Worm (Caenorhabditis elegans): ENCODE data around the gene nhr-171.
A peak's percentile ranks its signal among the peaks of the same experiment; 100 is the strongest.

The nhr-171 gene

ce11 chrV:7532947-7533346 lies 21.4 kb downstream of the nhr-171 start, which contains the start of gene C54F6.3:
Gene C54F6.3 (plus strand): TSS chrV:7533247.
- no peak for TF ChIP-seq pha-4 (tag; optimal IDR thresholded peaks at IDR 0.05)
- TF ChIP-seq sem-2 (GFP tag; optimal IDR thresholded peaks at IDR 0.05): no peak
- TF ChIP-seq ceh-83 (GFP tag; optimal IDR thresholded peaks at IDR 0.05): no peak
- TF ChIP-seq hlh-1 (tag; optimal IDR thresholded peaks at IDR 0.05): no peak
- no peak for TF ChIP-seq unc-62 (GFP tag; optimal IDR thresholded peaks at IDR 0.05)
- no peak for TF ChIP-seq ztf-11 (tag; optimal IDR thresholded peaks at IDR 0.05)
- TF ChIP-seq elt-1 (tag; optimal IDR thresholded peaks at IDR 0.05; ENCODE audit: borderline replicate concordance, insufficient read depth): no peak
- no peak for TF ChIP-seq M03D4.4 (tag; optimal IDR thresholded peaks at IDR 0.05)
- TF ChIP-seq flh-1 (GFP tag; optimal IDR thresholded peaks at IDR 0.05): no peak
- no peak for TF ChIP-seq blmp-1 (tag; optimal IDR thresholded peaks at IDR 0.05)

ce11 chrV:7538018-7538417 lies 26.5 kb downstream of the nhr-171 start, which contains the start of gene C54F6.12:
Gene C54F6.12 (minus strand): TSS chrV:7538118.
- TF ChIP-seq unc-62 (GFP tag; optimal IDR thresholded peaks at IDR 0.05) (no peak), unc-120 (tag; optimal IDR thresholded peaks at IDR 0.05; ENCODE audit: poor library complexity, severe bottlenecking) (no peak), snpc-4 (tag; optimal IDR thresholded peaks at IDR 0.05) (no peak), elt-1 (tag; optimal IDR thresholded peaks at IDR 0.05; ENCODE audit: borderline replicate concordance, insufficient read depth) (no peak), nhr-76 (tag; optimal IDR thresholded peaks at IDR 0.05) (no peak), flh-1 (GFP tag; optimal IDR thresholded peaks at IDR 0.05) (no peak), elt-3 (tag; optimal IDR thresholded peaks at IDR 0.05) (no peak), nhr-12 (tag; optimal IDR thresholded peaks at IDR 0.05) (no peak), pha-4 (tag; optimal IDR thresholded peaks at IDR 0.05) (no peak), drap-1 (GFP tag; optimal IDR thresholded peaks at IDR 0.05) (no peak), cnd-1 (tag; optimal IDR thresholded peaks at IDR 0.05) (no peak), nhr-28 (tag; optimal IDR thresholded peaks at IDR 0.05) (no peak)

- TF ChIP-seq nhr-12 (tag; optimal IDR thresholded peaks at IDR 0.05): no peak
- no peak for TF ChIP-seq sem-2 (GFP tag; optimal IDR thresholded peaks at IDR 0.05)
- TF ChIP-seq mep-1 (tag; optimal IDR thresholded peaks at IDR 0.05): no peak
- TF ChIP-seq drap-1 (GFP tag; optimal IDR thresholded peaks at IDR 0.05): no peak
- no peak for TF ChIP-seq ceh-83 (GFP tag; optimal IDR thresholded peaks at IDR 0.05)
- TF ChIP-seq tbx-8 (GFP tag; optimal IDR thresholded peaks at IDR 0.05): no peak
- TF ChIP-seq blmp-1 (tag; optimal IDR thresholded peaks at IDR 0.05): no peak
- no peak for TF ChIP-seq unc-39 (tag; optimal IDR thresholded peaks at IDR 0.05)
- no peak for TF ChIP-seq mab-5 (tag; optimal IDR thresholded peaks at IDR 0.05)
- TF ChIP-seq nhr-28 (tag; optimal IDR thresholded peaks at IDR 0.05): no peak
- TF ChIP-seq ceh-39 (tag; optimal IDR thresholded peaks at IDR 0.05): no peak
- TF ChIP-seq lin-13 (tag; optimal IDR thresholded peaks at IDR 0.05): no peak
- no peak for TF ChIP-seq sptf-1 (tag; optimal IDR thresholded peaks at IDR 0.05)
- no peak for TF ChIP-seq ham-2 (GFP tag; optimal IDR thresholded peaks at IDR 0.05)
Observed at ce11 chrV:7539015-7539414, 27.4 kb downstream of the nhr-171 start, which contains the start of gene srh-268. Gene srh-268 (plus strand): TSS chrV:7539315.

- no peak for TF ChIP-seq elt-1 (tag; optimal IDR thresholded peaks at IDR 0.05; ENCODE audit: borderline replicate concordance, insufficient read depth)
- TF ChIP-seq zip-8 (tag; optimal IDR thresholded peaks at IDR 0.05): peak; percentile 92
Observed at ce11 chrV:7543728-7544127, 32.2 kb downstream of the nhr-171 start.

DNA sequence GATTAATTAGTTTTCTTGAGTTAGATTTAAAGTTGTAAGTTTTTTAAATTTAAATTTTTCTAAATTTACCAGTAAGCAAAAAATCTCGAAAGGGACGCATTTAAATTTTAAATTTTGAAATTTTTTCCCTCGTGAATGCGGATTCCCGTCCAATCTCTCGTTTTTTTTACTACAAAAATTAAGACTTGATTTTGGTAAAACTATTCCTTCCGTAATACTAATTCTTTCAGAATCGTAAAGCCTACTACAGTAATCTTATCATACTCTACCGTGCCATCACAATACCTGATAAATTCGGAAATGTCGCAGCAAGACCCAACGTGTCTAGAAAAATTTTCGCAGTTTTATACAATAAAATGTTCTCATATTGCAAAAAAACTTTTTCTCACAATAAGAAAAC lies 33.6 kb downstream of the nhr-171 start, which contains the start of the genes C54F6.19 and nhx-3:
Gene C54F6.19 (plus strand): TSS at position 301 of the 400 bp plus-strand sequence.
Gene nhx-3 (minus strand): TSS at position 337 of the 400 bp plus-strand sequence.
- no peak for TF ChIP-seq ceh-43 (GFP tag; optimal IDR thresholded peaks at IDR 0.05)
- TF ChIP-seq sem-2 (GFP tag; optimal IDR thresholded peaks at IDR 0.05): no peak
- no peak for TF ChIP-seq nhr-28 (tag; optimal IDR thresholded peaks at IDR 0.05)
- no peak for TF ChIP-seq ham-2 (GFP tag; optimal IDR thresholded peaks at IDR 0.05)
- TF ChIP-seq lin-13 (tag; optimal IDR thresholded peaks at IDR 0.05): no peak
- TF ChIP-seq elt-1 (tag; optimal IDR thresholded peaks at IDR 0.05; ENCODE audit: borderline replicate concordance, insufficient read depth): no peak
- TF ChIP-seq ceh-83 (GFP tag; optimal IDR thresholded peaks at IDR 0.05): no peak
- no peak for TF ChIP-seq nhr-12 (tag; optimal IDR thresholded peaks at IDR 0.05)
- TF ChIP-seq flh-1 (GFP tag; optimal IDR thresholded peaks at IDR 0.05): no peak
- no peak for TF ChIP-seq unc-39 (tag; optimal IDR thresholded peaks at IDR 0.05)
- TF ChIP-seq drap-1 (GFP tag; optimal IDR thresholded peaks at IDR 0.05): no peak

- TF ChIP-seq nhr-28 (tag; optimal IDR thresholded peaks at IDR 0.05): no peak
Observed at ce11 chrV:7547479-7547878, 35.9 kb downstream of the nhr-171 start, which contains the start of gene ftn-1. Gene ftn-1 (minus strand): TSS chrV:7547579.

Data from whole organism, mixed stage, embryonic.